Comparison of ENCODE assay signal across 2 fruit fly cellular contexts in genomic region chrX:19018102-19018814, dm6.
TF ChIP-seq lines count a peak whose summit lies in the region.

No protein-coding gene starts in this region.

TF ChIP-seq in whole organism, embryonic, 481 proteins besides CTCF, POLR2A, EP300 and RAD21 (continued from another document and continues in another):
- TF ChIP-seq otp (GFP tag; IDR thresholded peaks at IDR 0.05; lab: Robert Waterston, UW) (peak; percentile 74; the same call in 2 of the 3 replicates), Hmr (GFP tag; optimal IDR thresholded peaks at IDR 0.05; lab: Kevin White, UChicago) (peak; percentile 84), NfI (GFP tag; optimal IDR thresholded peaks at IDR 0.05; lab: Kevin White, UChicago) (peak; percentile 79), hth (optimal IDR thresholded peaks at IDR 0.05; lab: Kevin White, UChicago) (no peak), sug (tag; optimal IDR thresholded peaks at IDR 0.05; lab: Kevin White, UChicago) (peak; percentile 56), pfk (GFP tag; optimal IDR thresholded peaks at IDR 0.05; lab: Kevin White, UChicago) (no peak), CG8089 (GFP tag; optimal IDR thresholded peaks at IDR 0.05; lab: Kevin White, UChicago) (peak; percentile 70), her (GFP tag; optimal IDR thresholded peaks at IDR 0.05; lab: Kevin White, UChicago) (peak; percentile 83), CG13775 (GFP tag; optimal IDR thresholded peaks at IDR 0.05; lab: Kevin White, UChicago) (peak; percentile 74), Opbp (GFP tag; IDR thresholded peaks at IDR 0.05; lab: Robert Waterston, UW; ENCODE audit: partially characterized antibody) (no peak), CG43689 (GFP tag; IDR thresholded peaks at IDR 0.05; lab: Robert Waterston, UW) (peak; percentile 69), CG17359 (tag; optimal IDR thresholded peaks at IDR 0.05; lab: Kevin White, UChicago) (peak; percentile 83), CG17802 (tag; optimal IDR thresholded peaks at IDR 0.05; lab: Kevin White, UChicago) (peak; percentile 55), Mrtf (GFP tag; IDR thresholded peaks at IDR 0.05; lab: Robert Waterston, UW) (peak; percentile 76), CG31224 (GFP tag; IDR thresholded peaks at IDR 0.05; lab: Robert Waterston, UW) (peak; percentile 38; the same call in 1 of the 2 replicates), Ssrp (tag; optimal IDR thresholded peaks at IDR 0.05; lab: Kevin White, UChicago) (peak; percentile 80), CG11247 (GFP tag; IDR thresholded peaks at IDR 0.05; lab: Robert Waterston, UW) (peak; percentile 62), Deaf1 (tag; optimal IDR thresholded peaks at IDR 0.05; lab: Kevin White, UChicago) (peak; percentile 54), CG9876 (GFP tag; optimal IDR thresholded peaks at IDR 0.05; lab: Kevin White, UChicago) (peak; percentile 66), unpg (GFP tag; optimal IDR thresholded peaks at IDR 0.05; lab: Kevin White, UChicago) (peak; percentile 87), chinmo (GFP tag; IDR thresholded peaks at IDR 0.05; lab: Robert Waterston, UW; ENCODE audit: partially characterized antibody) (no peak), CG8924 (tag; optimal IDR thresholded peaks at IDR 0.05; lab: Kevin White, UChicago) (peak; percentile 84), bigmax (GFP tag; optimal IDR thresholded peaks at IDR 0.05; lab: Kevin White, UChicago) (no peak), inv (GFP tag; IDR thresholded peaks at IDR 0.05; lab: Robert Waterston, UW; ENCODE audit: partially characterized antibody) (no peak), CG10654 (GFP tag; optimal IDR thresholded peaks at IDR 0.05; lab: Kevin White, UChicago) (peak; percentile 56), Dip2 (GFP tag; IDR thresholded peaks at IDR 0.05; lab: Robert Waterston, UW) (0 out of 2 replicates have a peak, but pooled peaks have one; percentile 10), dati (GFP tag; IDR thresholded peaks at IDR 0.05; lab: Robert Waterston, UW) (no peak), HmgD (GFP tag; optimal IDR thresholded peaks at IDR 0.05; lab: Kevin White, UChicago) (peak; percentile 48), MBD-R2 (GFP tag; IDR thresholded peaks at IDR 0.05; lab: Robert Waterston, UW) (peak; percentile 42; the same call in 1 of the 2 replicates), tx (GFP tag; optimal IDR thresholded peaks at IDR 0.05; lab: Kevin White, UChicago) (peak; percentile 74), pb (GFP tag; optimal IDR thresholded peaks at IDR 0.05; lab: Kevin White, UChicago) (peak; percentile 79), kah (GFP tag; optimal IDR thresholded peaks at IDR 0.05; lab: Kevin White, UChicago) (peak; percentile 51), Hand (GFP tag; optimal IDR thresholded peaks at IDR 0.05; lab: Kevin White, UChicago) (peak; percentile 78), Taf1 (GFP tag; IDR thresholded peaks at IDR 0.05; lab: Robert Waterston, UW) (peak; percentile 56; the same call in 1 of the 2 replicates), Poxn (GFP tag; IDR thresholded peaks at IDR 0.05; lab: Robert Waterston, UW) (no peak), MTF-1 (GFP tag; optimal IDR thresholded peaks at IDR 0.05; lab: Kevin White, UChicago; ENCODE audit: borderline replicate concordance) (peak; percentile 71), CG12104 (GFP tag; optimal IDR thresholded peaks at IDR 0.05; lab: Kevin White, UChicago) (no peak), CG16779 (GFP tag; IDR thresholded peaks at IDR 0.05; lab: Robert Waterston, UW) (no peak), C15 (GFP tag; IDR thresholded peaks at IDR 0.05; lab: Robert Waterston, UW) (0 out of 3 replicates have a peak, but pooled peaks have one; percentile 52), tgo (GFP tag; IDR thresholded peaks at IDR 0.05; lab: Robert Waterston, UW) (peak; percentile 84), pan (optimal IDR thresholded peaks at IDR 0.05; lab: Kevin White, UChicago) (no peak), pan (GFP tag; optimal IDR thresholded peaks at IDR 0.05 in 1 of 2, IDR thresholded peaks at IDR 0.05 in 1 of 2) (peak in 1 of 2 experiments; percentile 85), Atf6 (GFP tag; IDR thresholded peaks at IDR 0.05; lab: Robert Waterston, UW) (peak; percentile 71), Elba2 (GFP tag; optimal IDR thresholded peaks at IDR 0.05; lab: Kevin White, UChicago) (no peak), cas (GFP tag; IDR thresholded peaks at IDR 0.05; lab: Robert Waterston, UW) (no peak), zen (tag; optimal IDR thresholded peaks at IDR 0.05; lab: Kevin White, UChicago) (peak; percentile 52), dimm (GFP tag; IDR thresholded peaks at IDR 0.05; lab: Robert Waterston, UW) (no peak; the same call in 1 of the 2 replicates), CG16813 (GFP tag; IDR thresholded peaks at IDR 0.05; lab: Robert Waterston, UW; ENCODE audit: partially characterized antibody) (no peak), fru (optimal IDR thresholded peaks at IDR 0.05; lab: Kevin White, UChicago) (no peak), HLH4C (GFP tag; IDR thresholded peaks at IDR 0.05; lab: Robert Waterston, UW; ENCODE audit: partially characterized antibody) (no peak), croc (GFP tag; conservative IDR thresholded peaks at IDR 0.05; lab: Robert Waterston, UW) (peak; percentile 81), nau (GFP tag; optimal IDR thresholded peaks at IDR 0.05; lab: Kevin White, UChicago) (peak; percentile 77), CG9932 (GFP tag; IDR thresholded peaks at IDR 0.05; lab: Robert Waterston, UW) (peak; percentile 61), lola (GFP tag; optimal IDR thresholded peaks at IDR 0.05; lab: Kevin White, UChicago) (peak in 1 of 3 experiments; percentile 84), Antp (GFP tag; optimal IDR thresholded peaks at IDR 0.05; lab: Kevin White, UChicago) (peak; percentile 86), CG6854 (GFP tag; optimal IDR thresholded peaks at IDR 0.05; lab: Kevin White, UChicago) (peak; percentile 64), Tbp (GFP tag; optimal IDR thresholded peaks at IDR 0.05; lab: Kevin White, UChicago) (no peak), CG4360 (GFP tag; IDR thresholded peaks at IDR 0.05; lab: Robert Waterston, UW) (peak; percentile 51), ranshi (GFP tag; IDR thresholded peaks at IDR 0.05; lab: Robert Waterston, UW) (peak; percentile 85), CG10209 (GFP tag; optimal IDR thresholded peaks at IDR 0.05; lab: Kevin White, UChicago) (peak; percentile 79), Sry-β (GFP tag; optimal IDR thresholded peaks at IDR 0.05; lab: Kevin White, UChicago) (peak; percentile 23), CG7786 (GFP tag; optimal IDR thresholded peaks at IDR 0.05; lab: Kevin White, UChicago) (peak; percentile 78), CG3407 (GFP tag; optimal IDR thresholded peaks at IDR 0.05; lab: Kevin White, UChicago) (peak; percentile 70), cato (GFP tag; optimal IDR thresholded peaks at IDR 0.05; lab: Kevin White, UChicago; ENCODE audit: borderline replicate concordance) (peak; percentile 39)

TF ChIP-seq in whole organism, prepupa, 60 proteins besides CTCF, POLR2A, EP300 and RAD21 (continued from another document):
- peak; percentile 52 for TF ChIP-seq CG31627 (GFP tag; optimal IDR thresholded peaks at IDR 0.05; lab: Kevin White, UChicago)
- TF ChIP-seq Ets21C (GFP tag; optimal IDR thresholded peaks at IDR 0.05; lab: Kevin White, UChicago): peak; percentile 14
- no peak for TF ChIP-seq CG16779 (tag; optimal IDR thresholded peaks at IDR 0.05; lab: Kevin White, UChicago)
- peak; percentile 50 for TF ChIP-seq Hr39 (GFP tag; optimal IDR thresholded peaks at IDR 0.05; lab: Kevin White, UChicago)
- peak; percentile 46; the same call in 1 of the 3 replicates for TF ChIP-seq CG6163 (GFP tag; IDR thresholded peaks at IDR 0.05; lab: Robert Waterston, UW)
- peak; percentile 76 for TF ChIP-seq svp (GFP tag; lab: Kevin White, UChicago)
- TF ChIP-seq CG4318 (GFP tag; optimal IDR thresholded peaks at IDR 0.05; lab: Kevin White, UChicago): no peak
- peak; percentile 21 for TF ChIP-seq CG34406 (GFP tag; optimal IDR thresholded peaks at IDR 0.05; lab: Kevin White, UChicago)
- no peak for TF ChIP-seq dsx (GFP tag; optimal IDR thresholded peaks at IDR 0.05; lab: Kevin White, UChicago; ENCODE audit: poor library complexity, severe bottlenecking)
- TF ChIP-seq CG7368 (GFP tag; optimal IDR thresholded peaks at IDR 0.05; lab: Kevin White, UChicago): no peak
- peak; percentile 2 for TF ChIP-seq CG8319 (GFP tag; optimal IDR thresholded peaks at IDR 0.05; lab: Kevin White, UChicago)
- TF ChIP-seq fd59A (GFP tag; optimal IDR thresholded peaks at IDR 0.05; lab: Kevin White, UChicago): no peak
- TF ChIP-seq ss (GFP tag; optimal IDR thresholded peaks at IDR 0.05; lab: Kevin White, UChicago): peak in 1 of 2 experiments; percentile 21
- peak; percentile 52 for TF ChIP-seq cyc (GFP tag; optimal IDR thresholded peaks at IDR 0.05; lab: Kevin White, UChicago)
- peak; percentile 31 for TF ChIP-seq CG1621 (tag; optimal IDR thresholded peaks at IDR 0.05; lab: Kevin White, UChicago)
- TF ChIP-seq CG11294 (GFP tag; IDR thresholded peaks at IDR 0.05; lab: Robert Waterston, UW): no peak
- no peak for TF ChIP-seq dac (GFP tag; optimal IDR thresholded peaks at IDR 0.05; lab: Kevin White, UChicago)
- peak; percentile 53 for TF ChIP-seq lz (GFP tag; optimal IDR thresholded peaks at IDR 0.05; lab: Kevin White, UChicago)
- no peak for TF ChIP-seq CG6276 (GFP tag; optimal IDR thresholded peaks at IDR 0.05; lab: Kevin White, UChicago)
- TF ChIP-seq Sox102F (GFP tag; optimal IDR thresholded peaks at IDR 0.05; lab: Kevin White, UChicago): peak; percentile 60
- no peak for TF ChIP-seq net (GFP tag; optimal IDR thresholded peaks at IDR 0.05; lab: Kevin White, UChicago)
- TF ChIP-seq CG11902 (GFP tag; optimal IDR thresholded peaks at IDR 0.05; lab: Kevin White, UChicago): peak; percentile 8
- peak; percentile 58 for TF ChIP-seq topi (GFP tag; optimal IDR thresholded peaks at IDR 0.05; lab: Kevin White, UChicago)
- TF ChIP-seq Met (GFP tag; optimal IDR thresholded peaks at IDR 0.05; lab: Kevin White, UChicago): peak; percentile 66
- no peak for TF ChIP-seq Hr4 (GFP tag; optimal IDR thresholded peaks at IDR 0.05; lab: Kevin White, UChicago)
- no peak for TF ChIP-seq Sox15 (GFP tag; optimal IDR thresholded peaks at IDR 0.05; lab: Kevin White, UChicago)
- peak; percentile 45 for TF ChIP-seq Smox (GFP tag; optimal IDR thresholded peaks at IDR 0.05; lab: Kevin White, UChicago)
- TF ChIP-seq acj6 (GFP tag; optimal IDR thresholded peaks at IDR 0.05; lab: Kevin White, UChicago): peak; percentile 12
- TF ChIP-seq CG10669 (GFP tag; optimal IDR thresholded peaks at IDR 0.05; lab: Kevin White, UChicago): peak; percentile 34
- TF ChIP-seq CG11762 (GFP tag; optimal IDR thresholded peaks at IDR 0.05; lab: Kevin White, UChicago; ENCODE audit: insufficient read depth): no peak
- peak; percentile 28 for TF ChIP-seq Sox14 (GFP tag; optimal IDR thresholded peaks at IDR 0.05; lab: Kevin White, UChicago)
- no peak for TF ChIP-seq CG32006 (GFP tag; optimal IDR thresholded peaks at IDR 0.05; lab: Kevin White, UChicago)
- TF ChIP-seq Blimp-1 (GFP tag; optimal IDR thresholded peaks at IDR 0.05; lab: Kevin White, UChicago): no peak
- peak; percentile 23 for TF ChIP-seq vri (GFP tag; optimal IDR thresholded peaks at IDR 0.05; lab: Kevin White, UChicago)
- TF ChIP-seq pdm3 (GFP tag; optimal IDR thresholded peaks at IDR 0.05; lab: Kevin White, UChicago): peak; percentile 30
- no peak for TF ChIP-seq Hr38 (GFP tag; optimal IDR thresholded peaks at IDR 0.05; lab: Kevin White, UChicago)
